Fruit fly (Drosophila melanogaster): Measurements from ENCODE around the gene HGTX.

HGTX gene

dm6 chr3L:14622457-14622899, 23.1 kb upstream of the HGTX start, which contains the start of gene CG9628 (continued):
- TF ChIP-seq Rx (GFP tag; IDR thresholded peaks at IDR 0.05) (no peak), CG16813 (GFP tag; IDR thresholded peaks at IDR 0.05; ENCODE audit: partially characterized antibody) (no peak), Trl (optimal IDR thresholded peaks at IDR 0.05) (peak; percentile 33 to 40), Trl (GFP tag; optimal IDR thresholded peaks at IDR 0.05) (no peak), Bteb2 (GFP tag; optimal IDR thresholded peaks at IDR 0.05) (no peak), fd64A (GFP tag; optimal IDR thresholded peaks at IDR 0.05) (no peak), Sry-δ (GFP tag; optimal IDR thresholded peaks at IDR 0.05) (no peak), sima (GFP tag; optimal IDR thresholded peaks at IDR 0.05) (no peak), CG15696 (tag; optimal IDR thresholded peaks at IDR 0.05) (no peak), sob (GFP tag; IDR thresholded peaks at IDR 0.05) (peak; percentile 24; the same call in 1 of the 2 replicates), CG10274 (GFP tag; optimal IDR thresholded peaks at IDR 0.05) (no peak), CG10321 (GFP tag; IDR thresholded peaks at IDR 0.05) (no peak), maf-S (GFP tag; optimal IDR thresholded peaks at IDR 0.05) (no peak), ham (GFP tag; IDR thresholded peaks at IDR 0.05) (no peak), cg (GFP tag; optimal IDR thresholded peaks at IDR 0.05) (no peak), lola (GFP tag; optimal IDR thresholded peaks at IDR 0.05) (no peak), CG4730 (GFP tag; IDR thresholded peaks at IDR 0.05) (no peak), CG33213 (GFP tag; optimal IDR thresholded peaks at IDR 0.05) (no peak), vnd (GFP tag; IDR thresholded peaks at IDR 0.05; ENCODE audit: partially characterized antibody) (no peak), slp2 (GFP tag; optimal IDR thresholded peaks at IDR 0.05) (no peak), chm (GFP tag; IDR thresholded peaks at IDR 0.05) (0 out of 2 replicates have a peak, but pooled peaks have one; percentile 41), CG6854 (GFP tag; optimal IDR thresholded peaks at IDR 0.05) (no peak), CG14050 (GFP tag; IDR thresholded peaks at IDR 0.05) (no peak; the same call in 2 of the 3 replicates), cad (GFP tag; optimal IDR thresholded peaks at IDR 0.05) (no peak), br (optimal IDR thresholded peaks at IDR 0.05) (no peak), CG10979 (tag; optimal IDR thresholded peaks at IDR 0.05) (peak; percentile 37), CG3847 (GFP tag; IDR thresholded peaks at IDR 0.05) (no peak), CG4707 (GFP tag; optimal IDR thresholded peaks at IDR 0.05) (no peak), CG9876 (GFP tag; optimal IDR thresholded peaks at IDR 0.05) (no peak), Xrp1 (GFP tag; IDR thresholded peaks at IDR 0.05) (peak; percentile 46; the same call in 1 of the 2 replicates), Dip3 (GFP tag; optimal IDR thresholded peaks at IDR 0.05) (no peak), pros (GFP tag; optimal IDR thresholded peaks at IDR 0.05) (peak; percentile 3), phol (tag; optimal IDR thresholded peaks at IDR 0.05) (peak; percentile 21), pnt (GFP tag; optimal IDR thresholded peaks at IDR 0.05) (no peak), CG14860 (GFP tag; IDR thresholded peaks at IDR 0.05; ENCODE audit: partially characterized antibody) (no peak), CG6254 (GFP tag; optimal IDR thresholded peaks at IDR 0.05) (peak; percentile 16), tll (GFP tag; optimal IDR thresholded peaks at IDR 0.05) (no peak), CG2875 (GFP tag; optimal IDR thresholded peaks at IDR 0.05) (no peak), sna (GFP tag; IDR thresholded peaks at IDR 0.05; ENCODE audit: partially characterized antibody) (no peak), Drgx (GFP tag; IDR thresholded peaks at IDR 0.05) (peak; percentile 30; the same call in 1 of the 2 replicates), Kr (GFP tag; optimal IDR thresholded peaks at IDR 0.05) (no peak), Chrac-16 (GFP tag; optimal IDR thresholded peaks at IDR 0.05) (no peak), Dad (GFP tag; optimal IDR thresholded peaks at IDR 0.05) (no peak), CG8924 (tag; optimal IDR thresholded peaks at IDR 0.05) (no peak), NC2β (GFP tag; optimal IDR thresholded peaks at IDR 0.05) (no peak), trem (tag; optimal IDR thresholded peaks at IDR 0.05) (no peak), CG15011 (GFP tag; optimal IDR thresholded peaks at IDR 0.05) (no peak), Ptx1 (GFP tag; IDR thresholded peaks at IDR 0.05) (no peak), row (GFP tag; IDR thresholded peaks at IDR 0.05) (no peak), CG34376 (GFP tag; optimal IDR thresholded peaks at IDR 0.05) (peak; percentile 16), CG3407 (GFP tag; optimal IDR thresholded peaks at IDR 0.05) (no peak), CG10209 (GFP tag; optimal IDR thresholded peaks at IDR 0.05) (no peak)
